Worm (Caenorhabditis elegans) whole organism, midembryonic: ENCODE data around the gene slc-25A10.

Experiments
- T22C8.4 ChIP-seq: fragments of 200-800 bp; sonication (Bioruptor generic); IDR thresholded peaks from 2 replicates; pipeline ENCODE4 v1.3.6; 2022; ENCODE audit warnings: missing genetic modification characterization, missing compliant biosample characterization
- med-1 ChIP-seq: sonication (generic microtip); optimal IDR thresholded peaks from 2 replicates; lab custom pipeline; 2017; ENCODE audit warnings: missing genetic modification characterization, mild to moderate bottlenecking, missing compliant biosample characterization, antibody characterized with exemption, missing genetic modification reagents; ENCODE audit not compliant: insufficient read depth
- ref-1 ChIP-seq: fragments of 200-800 bp; sonication (Bioruptor generic); conservative IDR thresholded peaks from 2 replicates; pipeline ENCODE4 v1.3.6; 2022; ENCODE audit warnings: missing genetic modification reagents, missing genetic modification characterization, missing compliant biosample characterization
- tab-1 ChIP-seq: fragments of 200-800 bp; sonication (Bioruptor generic); IDR thresholded peaks from 2 replicates; pipeline ENCODE4 v1.3.6; 2022; ENCODE audit warnings: missing genetic modification characterization, missing compliant biosample characterization

DNA sequence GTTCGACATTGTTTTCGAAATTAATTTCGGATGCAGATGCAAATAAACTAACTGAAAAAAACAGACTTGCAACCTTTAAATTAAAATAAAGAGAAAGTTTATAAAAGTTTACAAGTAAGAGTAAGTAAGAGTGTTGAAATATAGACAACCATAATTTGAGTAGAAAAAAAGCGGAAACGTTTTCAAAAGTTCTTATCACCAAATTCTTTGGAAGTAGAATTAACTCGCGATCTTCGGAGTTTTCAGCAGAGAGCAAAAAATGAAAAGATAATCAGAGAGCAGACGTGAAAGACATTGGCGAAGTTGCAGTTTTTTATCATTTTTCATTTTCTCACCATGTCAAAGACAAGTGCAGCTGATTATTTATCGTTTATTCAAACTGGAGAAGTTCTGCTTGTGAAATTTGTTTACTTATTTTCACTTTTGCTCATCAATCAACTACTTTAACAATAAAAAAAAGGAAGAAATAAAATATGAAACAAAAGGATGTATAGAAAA is 36.3 kb upstream of the slc-25A10 start, which contains the start of gene abts-4:
- TF ChIP-seq tab-1 (GFP tag; lab: Robert Waterston, UW) (no peak), med-1 (GFP tag; lab: Kevin White, UChicago) (no peak), ref-1 (GFP tag; lab: Robert Waterston, UW) (no peak), T22C8.4 (GFP tag; lab: Robert Waterston, UW) (no peak)
